Fruit fly (Drosophila melanogaster) whole organism, embryonic: ENCODE data around the gene CG42854.

ENCODE experiments used
- Aef1 ChIP-seq: fragments of 200-800 bp; sonication (Bioruptor generic); IDR thresholded peaks from 3 replicates; pipeline ENCODE4 v1.3.6; 2022; ENCODE audit warnings: missing biosample characterization, missing genetic modification characterization
- Atf3 ChIP-seq: fragments of 200-800 bp; sonication (Bioruptor generic); optimal IDR thresholded peaks from 3 replicates; lab custom pipeline; 2016; ENCODE audit warnings: missing biosample characterization, missing genetic modification characterization
- Atf6 ChIP-seq: fragments of 200-800 bp; sonication (Bioruptor generic); IDR thresholded peaks from 2 replicates; pipeline ENCODE4 v1.3.6; 2022; ENCODE audit warnings: missing biosample characterization, missing genetic modification characterization
- B-H1 ChIP-seq: fragments of 200-800 bp; sonication (Bioruptor generic); IDR thresholded peaks from 3 replicates; pipeline ENCODE4 v1.3.6; 2022; ENCODE audit warnings: missing biosample characterization, missing genetic modification characterization
- BEAF-32 ChIP-seq: fragments of 200-800 bp; sonication (Bioruptor generic); optimal IDR thresholded peaks from 3 replicates; lab custom pipeline; 2017; ENCODE audit warnings: missing biosample characterization, missing genetic modification characterization, mild to moderate bottlenecking, moderate library complexity, missing genetic modification reagents
- Bdp1 ChIP-seq: fragments of 200-800 bp; sonication (Bioruptor generic); optimal IDR thresholded peaks from 3 replicates; lab custom pipeline; 2016; ENCODE audit warnings: missing biosample characterization, missing genetic modification characterization
- CG1024 ChIP-seq: fragments of 200-800 bp; sonication (Bioruptor generic); IDR thresholded peaks from 2 replicates; pipeline ENCODE4 v1.3.6; 2022; ENCODE audit warnings: missing biosample characterization, missing genetic modification characterization
- CG10274 ChIP-seq: fragments of 200-800 bp; sonication (Bioruptor generic); optimal IDR thresholded peaks from 3 replicates; lab custom pipeline; 2017; ENCODE audit warnings: missing biosample characterization, mild to moderate bottlenecking, missing genetic modification characterization
- CG10565 ChIP-seq: fragments of 200-800 bp; sonication (Bioruptor generic); optimal IDR thresholded peaks from 3 replicates; lab custom pipeline; 2016; ENCODE audit warnings: missing biosample characterization, mild to moderate bottlenecking, missing genetic modification characterization
- CG13424 ChIP-seq: fragments of 200-800 bp; sonication (Bioruptor generic); optimal IDR thresholded peaks from 2 replicates; lab custom pipeline; 2019; ENCODE audit warnings: missing biosample characterization, mild to moderate bottlenecking, missing genetic modification characterization, moderate library complexity
- CG14965 ChIP-seq: fragments of 200-800 bp; sonication (Bioruptor generic); optimal IDR thresholded peaks from 2 replicates; lab custom pipeline; 2016; ENCODE audit warnings: missing biosample characterization, missing genetic modification characterization, borderline replicate concordance
- CG15601 ChIP-seq: fragments of 200-800 bp; sonication (Bioruptor generic); optimal IDR thresholded peaks from 3 replicates; lab custom pipeline; 2019; ENCODE audit warnings: missing biosample characterization, mild to moderate bottlenecking, missing genetic modification characterization, moderate library complexity
- CG1602 ChIP-seq: fragments of 200-800 bp; sonication (Bioruptor generic); optimal IDR thresholded peaks from 3 replicates; lab custom pipeline; 2016; ENCODE audit warnings: missing biosample characterization, missing genetic modification characterization
- CG1647 ChIP-seq: fragments of 200-800 bp; sonication (Bioruptor generic); optimal IDR thresholded peaks from 3 replicates; lab custom pipeline; 2016; ENCODE audit warnings: missing biosample characterization, missing genetic modification characterization
- CG17361 ChIP-seq: fragments of 200-800 bp; sonication (Bioruptor generic); IDR thresholded peaks from 3 replicates; pipeline ENCODE4 v1.3.6; 2022; ENCODE audit warnings: missing biosample characterization, missing genetic modification characterization
- CG2120 ChIP-seq: fragments of 200-800 bp; sonication (Bioruptor generic); optimal IDR thresholded peaks from 3 replicates; lab custom pipeline; 2016; ENCODE audit warnings: missing biosample characterization, missing genetic modification characterization
- CG2712 ChIP-seq: fragments of 200-800 bp; optimal IDR thresholded peaks from 3 replicates; lab custom pipeline; 2019; ENCODE audit warnings: missing biosample characterization, mild to moderate bottlenecking, missing genetic modification characterization, moderate library complexity
- CG33557 ChIP-seq: fragments of 200-800 bp; sonication (Bioruptor generic); optimal IDR thresholded peaks from 2 replicates; lab custom pipeline; 2019; ENCODE audit warnings: missing biosample characterization, mild to moderate bottlenecking, missing genetic modification characterization, moderate library complexity
- CG4854 ChIP-seq: fragments of 200-800 bp; sonication (Bioruptor generic); optimal IDR thresholded peaks from 2 replicates; lab custom pipeline; 2016; ENCODE audit warnings: missing biosample characterization, missing genetic modification characterization, inconsistent platforms
- CG5180 ChIP-seq: fragments of 200-800 bp; sonication (Bioruptor generic); optimal IDR thresholded peaks from 3 replicates; lab custom pipeline; 2017; ENCODE audit warnings: missing biosample characterization, missing genetic modification characterization, mild to moderate bottlenecking, moderate library complexity, missing genetic modification reagents
- CG7928 ChIP-seq: fragments of 200-800 bp; sonication (Bioruptor generic); optimal IDR thresholded peaks from 2 replicates; lab custom pipeline; 2017; ENCODE audit warnings: missing biosample characterization, mild to moderate bottlenecking, missing genetic modification characterization
- CG8089 ChIP-seq: fragments of 200-800 bp; sonication (Bioruptor generic); optimal IDR thresholded peaks from 3 replicates; lab custom pipeline; 2016; ENCODE audit warnings: missing biosample characterization, missing genetic modification characterization
- CG9215 ChIP-seq: fragments of 200-800 bp; sonication (Bioruptor generic); IDR thresholded peaks from 2 replicates; pipeline ENCODE4 v1.3.6; 2022; ENCODE audit warnings: missing biosample characterization, missing genetic modification characterization
- CG9727 ChIP-seq: fragments of 200-800 bp; sonication (Bioruptor generic); optimal IDR thresholded peaks from 3 replicates; lab custom pipeline; 2017; ENCODE audit warnings: missing biosample characterization, mild to moderate bottlenecking, missing genetic modification characterization
- Dfd ChIP-seq, 2 experiments: fragments of >200 bp; optimal IDR thresholded peaks; 2 replicates each; lab custom pipeline; 2017; ENCODE audit warnings: missing biosample characterization in 2 of 2, missing genetic modification characterization in 2 of 2
- Dll ChIP-seq: fragments of 200-800 bp; sonication (Bioruptor generic); IDR thresholded peaks from 4 replicates; pipeline ENCODE4 v1.3.6; 2022; ENCODE audit warnings: missing biosample characterization, missing genetic modification characterization; ENCODE audit not compliant: partially characterized antibody
- ERR ChIP-seq: fragments of 200-800 bp; sonication (Bioruptor generic); optimal IDR thresholded peaks from 2 replicates; lab custom pipeline; 2016; ENCODE audit warnings: missing biosample characterization, missing genetic modification characterization
- Elba2 ChIP-seq: fragments of 200-800 bp; sonication (Bioruptor generic); optimal IDR thresholded peaks from 3 replicates; lab custom pipeline; 2016; ENCODE audit warnings: missing biosample characterization, missing genetic modification characterization
- Ets65A ChIP-seq: fragments of 200-800 bp; sonication (Bioruptor generic); peaks from one replicate; lab custom pipeline; 2016; ENCODE audit warnings: missing biosample characterization, missing genetic modification characterization
- Ets97D ChIP-seq: fragments of 200-800 bp; sonication (Bioruptor generic); optimal IDR thresholded peaks from 3 replicates; lab custom pipeline; 2016; ENCODE audit warnings: missing biosample characterization, missing genetic modification characterization
- Fer1 ChIP-seq: fragments of 200-800 bp; sonication (Bioruptor generic); optimal IDR thresholded peaks from 2 replicates; lab custom pipeline; 2017; ENCODE audit warnings: missing biosample characterization, mild to moderate bottlenecking, missing genetic modification characterization
- Fer3 ChIP-seq: fragments of 200-800 bp; sonication (Bioruptor generic); optimal IDR thresholded peaks from 2 replicates; lab custom pipeline; 2018; ENCODE audit warnings: missing biosample characterization, mild to moderate bottlenecking, missing genetic modification characterization, moderate library complexity
- Gsc ChIP-seq: fragments of 200-800 bp; sonication (Bioruptor generic); IDR thresholded peaks from 2 replicates; pipeline ENCODE4 v1.3.6; 2022; ENCODE audit warnings: missing biosample characterization, missing genetic modification characterization
- H15 ChIP-seq: fragments of 200-800 bp; sonication (Bioruptor generic); IDR thresholded peaks from 3 replicates; pipeline ENCODE4 v1.3.6; 2022; ENCODE audit warnings: missing biosample characterization, missing genetic modification characterization
- HLH54F ChIP-seq: fragments of 200-800 bp; sonication (Bioruptor generic); optimal IDR thresholded peaks from 3 replicates; lab custom pipeline; 2016; ENCODE audit warnings: missing biosample characterization, missing genetic modification characterization
- NFAT ChIP-seq: fragments of 200-800 bp; sonication (Bioruptor generic); IDR thresholded peaks from 2 replicates; pipeline ENCODE4 v1.3.6; 2022; ENCODE audit warnings: missing biosample characterization, missing genetic modification characterization
- Opbp ChIP-seq: fragments of 200-800 bp; sonication (Bioruptor generic); IDR thresholded peaks from 3 replicates; pipeline ENCODE4 v1.3.6; 2022; ENCODE audit warnings: missing biosample characterization, missing genetic modification characterization; ENCODE audit not compliant: partially characterized antibody
- Vsx1 ChIP-seq: fragments of 200-800 bp; sonication (Bioruptor generic); optimal IDR thresholded peaks from 2 replicates; lab custom pipeline; 2017; ENCODE audit warnings: missing biosample characterization, mild to moderate bottlenecking, missing genetic modification characterization, missing genetic modification reagents
- dimm ChIP-seq: fragments of 200-800 bp; sonication (Bioruptor generic); IDR thresholded peaks from 2 replicates; pipeline ENCODE4 v1.3.6; 2022; ENCODE audit warnings: missing biosample characterization, missing genetic modification characterization
- fd64A ChIP-seq: fragments of 200-800 bp; sonication (Bioruptor generic); optimal IDR thresholded peaks from 3 replicates; lab custom pipeline; 2018; ENCODE audit warnings: missing biosample characterization, mild to moderate bottlenecking, missing genetic modification characterization
- insv ChIP-seq, 2 experiments: fragments of 200-800 bp; sonication (Bioruptor generic); optimal IDR thresholded peaks; 3 replicates each; lab custom pipeline; 2016 to 2018; ENCODE audit warnings: missing biosample characterization in 2 of 2, missing genetic modification characterization in 2 of 2
- jigr1 ChIP-seq: fragments of 200-800 bp; sonication (Bioruptor generic); IDR thresholded peaks from 3 replicates; pipeline ENCODE4 v1.3.6; 2022; ENCODE audit warnings: missing biosample characterization, missing genetic modification characterization
- jing ChIP-seq: fragments of 200-800 bp; sonication (Bioruptor generic); optimal IDR thresholded peaks from 2 replicates; lab custom pipeline; 2018; ENCODE audit warnings: missing biosample characterization, mild to moderate bottlenecking, missing genetic modification characterization
- jumu ChIP-seq: fragments of 200-800 bp; sonication (Bioruptor generic); optimal IDR thresholded peaks from 3 replicates; lab custom pipeline; 2016; ENCODE audit warnings: missing biosample characterization, missing genetic modification characterization
- otp ChIP-seq: fragments of 200-800 bp; sonication (Bioruptor generic); IDR thresholded peaks from 3 replicates; pipeline ENCODE4, ENCODE4 v1.3.6; 2022; ENCODE audit warnings: missing biosample characterization, missing genetic modification characterization
- prd ChIP-seq, 3 experiments: fragments of >200 bp in 2 of 3; fragments of 200-800 bp in 1 of 3; sonication (Bioruptor generic) in 1 of 3; optimal IDR thresholded peaks in 2 of 3; IDR thresholded peaks in 1 of 3; 2 replicates in 2 of 3; 3 replicates in 1 of 3; pipeline versions ENCODE4 v1.3.6 to Lab custom; 2017 to 2022; ENCODE audit warnings: missing biosample characterization in 1 of 3, missing genetic modification characterization in 1 of 3
- ranshi ChIP-seq: fragments of 200-800 bp; sonication (Bioruptor generic); IDR thresholded peaks from 2 replicates; pipeline ENCODE4 v1.3.6; 2022; ENCODE audit warnings: missing biosample characterization, missing genetic modification characterization
- repo ChIP-seq: fragments of 200-800 bp; sonication (Bioruptor generic); optimal IDR thresholded peaks from 2 replicates; lab custom pipeline; 2016; ENCODE audit warnings: missing biosample characterization, missing genetic modification characterization
- rib ChIP-seq: fragments of 200-800 bp; sonication (Bioruptor generic); IDR thresholded peaks from 2 replicates; pipeline ENCODE4 v1.3.6; 2022; ENCODE audit warnings: missing biosample characterization, missing genetic modification characterization
- tna ChIP-seq: fragments of 200-800 bp; sonication (Bioruptor generic); IDR thresholded peaks from 2 replicates; pipeline ENCODE4 v1.3.6; 2022; ENCODE audit warnings: missing biosample characterization, missing genetic modification characterization; ENCODE audit not compliant: partially characterized antibody

The CG42854 gene

DNA sequence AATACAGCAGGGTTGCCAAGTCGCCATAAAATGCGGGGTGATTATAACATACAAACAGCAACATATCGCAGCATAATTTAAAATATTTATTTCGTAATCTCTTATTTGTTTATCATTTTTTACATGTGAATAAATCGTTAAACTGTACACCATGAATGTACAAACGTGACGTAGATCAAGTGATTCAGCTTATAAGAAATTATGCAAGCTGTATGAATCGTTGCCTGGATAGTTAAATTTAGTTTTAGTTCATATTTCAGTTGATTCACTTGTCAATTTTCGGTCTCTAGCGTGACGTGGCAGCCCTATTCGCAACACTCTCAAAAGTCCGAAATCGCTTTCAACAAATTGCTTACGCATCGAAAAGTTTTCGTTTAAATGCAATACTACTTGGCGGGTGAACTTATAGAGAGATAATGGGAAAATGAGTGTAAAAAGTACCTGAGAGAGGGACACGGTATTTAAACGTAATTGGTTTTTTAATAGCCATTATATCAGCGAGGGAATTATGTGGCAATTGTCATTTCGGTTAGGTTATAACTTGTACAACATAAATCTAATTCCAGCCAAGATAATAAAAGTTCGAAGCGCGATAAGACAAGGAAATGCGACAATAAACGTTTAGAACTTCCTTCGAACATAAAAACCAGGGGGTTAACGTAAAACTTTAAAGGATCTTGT is 45.4 kb upstream of the CG42854 start (continued):
- TF ChIP-seq CG33557 (no peak), CG2120 (GFP tag; lab: Kevin White, UChicago) (peak; percentile 76), CG14965 (GFP tag; lab: Kevin White, UChicago) (no peak), CG5180 (GFP tag; lab: Kevin White, UChicago) (peak; percentile 38), Fer3 (tag; lab: Kevin White, UChicago) (peak; percentile 70), Opbp (GFP tag; lab: Robert Waterston, UW) (no peak), ERR (GFP tag; lab: Kevin White, UChicago) (no peak), H15 (GFP tag; lab: Robert Waterston, UW) (no peak), CG9215 (GFP tag; lab: Robert Waterston, UW) (no peak; the same call in 1 of the 2 replicates), jigr1 (GFP tag; lab: Robert Waterston, UW) (no peak), B-H1 (GFP tag; lab: Robert Waterston, UW) (peak; percentile 25; the same call in 1 of the 3 replicates), CG2712 (tag; lab: Kevin White, UChicago) (peak; percentile 68), CG10565 (GFP tag; lab: Kevin White, UChicago) (no peak), CG8089 (no peak), tna (GFP tag; lab: Robert Waterston, UW) (no peak), fd64A (GFP tag; lab: Kevin White, UChicago) (peak; percentile 42), Gsc (GFP tag; lab: Robert Waterston, UW) (no peak), CG4854 (GFP tag; lab: Kevin White, UChicago) (peak; percentile 9), Ets97D (GFP tag; lab: Kevin White, UChicago) (no peak), BEAF-32 (peak; percentile 5), Ets65A (GFP tag; lab: Kevin White, UChicago) (peak; percentile 85), CG1024 (no peak), Dfd (GFP tag; optimal IDR thresholded peaks at IDR 0.05; lab: Kevin White, UChicago) (no peak), CG1647 (GFP tag; lab: Kevin White, UChicago) (no peak), CG17361 (GFP tag; lab: Robert Waterston, UW) (peak; percentile 78), prd (optimal IDR thresholded peaks at IDR 0.05; lab: Kevin White, UChicago) (no peak), prd (GFP tag; IDR thresholded peaks at IDR 0.05; lab: Robert Waterston, UW) (peak; percentile 55; the same call in 1 of the 3 replicates), Aef1 (GFP tag; lab: Robert Waterston, UW) (peak; percentile 34; the same call in 1 of the 3 replicates), Atf3 (GFP tag; lab: Kevin White, UChicago) (peak; percentile 40), Dll (GFP tag; lab: Robert Waterston, UW) (no peak), HLH54F (GFP tag; lab: Kevin White, UChicago) (peak; percentile 63), CG13424 (tag; lab: Kevin White, UChicago) (peak; percentile 85), CG9727 (GFP tag; lab: Kevin White, UChicago) (peak; percentile 71), Bdp1 (GFP tag; lab: Kevin White, UChicago) (no peak), CG10274 (GFP tag; lab: Kevin White, UChicago) (peak; percentile 59), Elba2 (GFP tag; lab: Kevin White, UChicago) (no peak), ranshi (GFP tag; lab: Robert Waterston, UW) (peak; percentile 49; the same call in 1 of the 2 replicates), Fer1 (GFP tag; lab: Kevin White, UChicago) (peak; percentile 77), Vsx1 (GFP tag; lab: Kevin White, UChicago) (peak; percentile 1), jumu (GFP tag; lab: Kevin White, UChicago) (peak; percentile 11), otp (GFP tag; lab: Robert Waterston, UW) (no peak), CG7928 (GFP tag; lab: Kevin White, UChicago) (peak; percentile 40), repo (GFP tag; lab: Kevin White, UChicago) (no peak), NFAT (GFP tag; lab: Robert Waterston, UW) (no peak), jing (GFP tag; lab: Kevin White, UChicago) (peak; percentile 56), rib (GFP tag; lab: Robert Waterston, UW) (no peak), CG1602 (peak; percentile 45), CG15601 (tag; lab: Kevin White, UChicago) (peak; percentile 25), insv (GFP tag; optimal IDR thresholded peaks at IDR 0.05; lab: Kevin White, UChicago) (no peak), dimm (GFP tag; lab: Robert Waterston, UW) (no peak), Atf6 (GFP tag; lab: Robert Waterston, UW) (peak; percentile 73)
